Fruit fly (Drosophila melanogaster) whole organism, adult: ENCODE measurements around the gene Sec16.
A peak's percentile ranks its signal among the peaks of the same experiment; 100 is the strongest.

Source experiments
- CG11617 ChIP-seq: fragments of 200-800 bp; sonication (Bioruptor generic); optimal IDR thresholded peaks from 2 replicates; lab custom pipeline; 2017; ENCODE audit warnings: mild to moderate bottlenecking, missing biosample characterization, missing genetic modification reagents, missing genetic modification characterization
- CG12768 ChIP-seq: fragments of 200-800 bp; sonication (Bioruptor generic); optimal IDR thresholded peaks from 2 replicates; lab custom pipeline; 2017; ENCODE audit warnings: missing biosample characterization, missing genetic modification characterization, mild to moderate bottlenecking, moderate library complexity, missing genetic modification reagents
- CG14711 ChIP-seq: fragments of 200-800 bp; sonication (Bioruptor generic); optimal IDR thresholded peaks from 2 replicates; lab custom pipeline; 2018; ENCODE audit warnings: missing biosample characterization, mild to moderate bottlenecking, missing genetic modification characterization, moderate library complexity
- CG1620 ChIP-seq: fragments of 200-800 bp; sonication (Bioruptor generic); optimal IDR thresholded peaks from 2 replicates; lab custom pipeline; 2016; ENCODE audit warnings: missing biosample characterization, missing genetic modification characterization
- CG33017 ChIP-seq: fragments of 200-800 bp; sonication (Bioruptor generic); optimal IDR thresholded peaks from 2 replicates; lab custom pipeline; 2018; ENCODE audit warnings: missing biosample characterization, mild to moderate bottlenecking, missing genetic modification characterization, moderate library complexity
- CG5204 ChIP-seq: fragments of 200-800 bp; sonication (Bioruptor generic); optimal IDR thresholded peaks from 2 replicates; lab custom pipeline; 2016; ENCODE audit warnings: missing biosample characterization, missing genetic modification characterization
- CG7045 ChIP-seq: fragments of 200-800 bp; sonication (Bioruptor generic); optimal IDR thresholded peaks from 2 replicates; lab custom pipeline; 2017; ENCODE audit warnings: missing biosample characterization, mild to moderate bottlenecking, missing genetic modification characterization
- CG7101 ChIP-seq: fragments of 200-800 bp; sonication (Bioruptor generic); optimal IDR thresholded peaks from 2 replicates; lab custom pipeline; 2018; ENCODE audit warnings: missing biosample characterization, mild to moderate bottlenecking, missing genetic modification characterization, moderate library complexity
- Clk ChIP-seq: fragments of 200-800 bp; sonication (Bioruptor generic); optimal IDR thresholded peaks from 2 replicates; lab custom pipeline; 2017; ENCODE audit warnings: missing biosample characterization, missing genetic modification characterization
- Crg-1 ChIP-seq: fragments of 200-800 bp; sonication (Bioruptor generic); optimal IDR thresholded peaks from 2 replicates; lab custom pipeline; 2016; ENCODE audit warnings: missing biosample characterization, missing genetic modification characterization
- Hr96 ChIP-seq: fragments of 200-800 bp; sonication (Bioruptor generic); optimal IDR thresholded peaks from 2 replicates; lab custom pipeline; 2016; ENCODE audit warnings: missing biosample characterization, missing genetic modification characterization
- Mnt ChIP-seq: fragments of 200-800 bp; sonication (Bioruptor generic); optimal IDR thresholded peaks from 2 replicates; lab custom pipeline; 2016; ENCODE audit warnings: missing biosample characterization, mild to moderate bottlenecking, missing genetic modification characterization
- bab1 ChIP-seq: fragments of 200-800 bp; sonication (Bioruptor generic); optimal IDR thresholded peaks from 3 replicates; lab custom pipeline; 2019; ENCODE audit warnings: missing biosample characterization, mild to moderate bottlenecking, missing genetic modification characterization, moderate library complexity
- cic ChIP-seq: fragments of 200-800 bp; sonication (Bioruptor generic); optimal IDR thresholded peaks from 2 replicates; lab custom pipeline; 2017; ENCODE audit warnings: missing biosample characterization, mild to moderate bottlenecking, missing genetic modification characterization, moderate library complexity
- cnc ChIP-seq, 2 experiments: fragments of >200 bp; optimal IDR thresholded peaks; 2 replicates each; lab custom pipeline; 2017
- kay ChIP-seq: fragments of 200-800 bp; sonication (Bioruptor generic); peaks from one replicate; lab custom pipeline; 2016; ENCODE audit warnings: missing biosample characterization, missing genetic modification characterization, borderline replicate concordance
- ovo ChIP-seq: fragments of 200-800 bp; sonication (Bioruptor generic); optimal IDR thresholded peaks from 2 replicates; lab custom pipeline; 2016; ENCODE audit warnings: missing biosample characterization, missing genetic modification characterization
- pad ChIP-seq: fragments of 200-800 bp; sonication (Bioruptor generic); optimal IDR thresholded peaks from 3 replicates; lab custom pipeline; 2017; ENCODE audit warnings: missing biosample characterization, missing genetic modification characterization, mild to moderate bottlenecking, moderate library complexity, missing genetic modification reagents
- tj ChIP-seq: fragments of 200-800 bp; sonication (Bioruptor generic); optimal IDR thresholded peaks from 3 replicates; lab custom pipeline; 2017; ENCODE audit warnings: missing biosample characterization, mild to moderate bottlenecking, missing genetic modification characterization, moderate library complexity
- toe ChIP-seq: fragments of 200-800 bp; sonication (Bioruptor generic); optimal IDR thresholded peaks from 2 replicates; lab custom pipeline; 2016; ENCODE audit warnings: missing biosample characterization, missing genetic modification characterization

The Sec16 gene

dm6 chrX:12567663-12568062, 28.2 kb upstream of the Sec16 start:
- TF ChIP-seq Mnt (GFP tag; lab: Kevin White, UChicago): peak; percentile 14
- TF ChIP-seq pad: peak; percentile 57
- TF ChIP-seq CG7101 (tag; lab: Kevin White, UChicago): peak; percentile 92
- no peak for TF ChIP-seq bab1 (GFP tag; lab: Kevin White, UChicago)
- no peak for TF ChIP-seq CG1620
- peak; percentile 28 for TF ChIP-seq Crg-1 (GFP tag; lab: Kevin White, UChicago)
- peak; percentile 64 for TF ChIP-seq ovo (GFP tag; lab: Kevin White, UChicago)
- TF ChIP-seq CG5204: no peak
- peak; percentile 88 for TF ChIP-seq CG14711 (tag; lab: Kevin White, UChicago)
- TF ChIP-seq Clk (GFP tag; lab: Kevin White, UChicago): peak; percentile 60
- no peak for TF ChIP-seq kay (GFP tag; lab: Kevin White, UChicago)
- peak; percentile 69 for TF ChIP-seq CG11617 (GFP tag; lab: Kevin White, UChicago)
- TF ChIP-seq cic (GFP tag; lab: Kevin White, UChicago): no peak
- peak; percentile 87 for TF ChIP-seq CG33017 (tag; lab: Kevin White, UChicago)
- peak; percentile 82 for TF ChIP-seq CG7045
- TF ChIP-seq CG12768 (GFP tag; lab: Kevin White, UChicago): peak; percentile 71
- TF ChIP-seq Hr96: peak; percentile 43
- TF ChIP-seq tj (GFP tag; lab: Kevin White, UChicago): peak; percentile 48
- peak; percentile 11 for TF ChIP-seq toe
- no peak for TF ChIP-seq cnc (optimal IDR thresholded peaks at IDR 0.05; lab: Kevin White, UChicago)

dm6 chrX:12568292-12568923, 27.4 kb upstream of the Sec16 start, which contains the start of gene hwt:
Gene hwt, minus strand, starts transcription at chrX:12568452.
- TF ChIP-seq CG11617 (GFP tag; lab: Kevin White, UChicago) (no peak), cic (GFP tag; lab: Kevin White, UChicago) (no peak), toe (no peak), Crg-1 (GFP tag; lab: Kevin White, UChicago) (no peak), pad (no peak), CG14711 (tag; lab: Kevin White, UChicago) (no peak), CG12768 (GFP tag; lab: Kevin White, UChicago) (no peak), bab1 (GFP tag; lab: Kevin White, UChicago) (no peak)

DNA sequence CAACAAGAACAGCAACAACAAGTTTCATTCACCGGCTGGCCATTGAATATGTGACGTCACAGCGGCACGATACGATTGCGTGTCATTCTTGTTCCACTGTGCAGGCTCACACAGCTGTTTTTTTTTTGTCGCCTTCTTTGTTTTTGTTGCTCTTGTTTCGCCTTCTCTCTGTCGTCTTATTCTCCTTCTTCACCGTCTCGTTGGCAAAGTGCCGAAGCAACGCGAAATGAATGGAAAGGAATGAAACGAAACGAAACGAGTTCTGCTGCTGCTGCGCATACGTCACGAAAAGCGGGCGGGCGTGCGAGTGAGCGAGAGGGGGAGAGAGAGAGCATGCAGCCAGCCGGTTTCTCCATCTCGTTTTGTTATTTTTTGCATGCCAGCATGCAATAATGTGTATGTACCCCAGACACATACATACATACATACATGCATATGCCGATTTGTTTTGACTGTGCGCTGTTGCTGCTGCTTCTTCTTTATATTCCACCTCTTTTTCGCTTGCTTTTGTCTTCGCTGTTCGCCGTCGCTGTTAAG, 21.1 kb upstream of the Sec16 start:
- TF ChIP-seq Hr96 (peak; percentile 29), cic (GFP tag; lab: Kevin White, UChicago) (peak; percentile 91), CG1620 (no peak), CG5204 (no peak), CG14711 (tag; lab: Kevin White, UChicago) (peak; percentile 10), Clk (GFP tag; lab: Kevin White, UChicago) (no peak), CG33017 (tag; lab: Kevin White, UChicago) (no peak), cnc (optimal IDR thresholded peaks at IDR 0.05; lab: Kevin White, UChicago) (no peak), toe (peak; percentile 12), CG7101 (tag; lab: Kevin White, UChicago) (peak; percentile 12), CG11617 (GFP tag; lab: Kevin White, UChicago) (peak; percentile 36), bab1 (GFP tag; lab: Kevin White, UChicago) (peak; percentile 54), kay (GFP tag; lab: Kevin White, UChicago) (peak; percentile 34), Mnt (GFP tag; lab: Kevin White, UChicago) (peak; percentile 88), pad (peak; percentile 68), CG12768 (GFP tag; lab: Kevin White, UChicago) (peak; percentile 31), ovo (GFP tag; lab: Kevin White, UChicago) (no peak), Crg-1 (GFP tag; lab: Kevin White, UChicago) (no peak), tj (GFP tag; lab: Kevin White, UChicago) (peak; percentile 81), CG7045 (no peak)

dm6 chrX:12575292-12575826, 20.5 kb upstream of the Sec16 start:
- TF ChIP-seq tj (GFP tag; lab: Kevin White, UChicago) (peak; percentile 62), Clk (GFP tag; lab: Kevin White, UChicago) (no peak), ovo (GFP tag; lab: Kevin White, UChicago) (peak; percentile 26)

DNA sequence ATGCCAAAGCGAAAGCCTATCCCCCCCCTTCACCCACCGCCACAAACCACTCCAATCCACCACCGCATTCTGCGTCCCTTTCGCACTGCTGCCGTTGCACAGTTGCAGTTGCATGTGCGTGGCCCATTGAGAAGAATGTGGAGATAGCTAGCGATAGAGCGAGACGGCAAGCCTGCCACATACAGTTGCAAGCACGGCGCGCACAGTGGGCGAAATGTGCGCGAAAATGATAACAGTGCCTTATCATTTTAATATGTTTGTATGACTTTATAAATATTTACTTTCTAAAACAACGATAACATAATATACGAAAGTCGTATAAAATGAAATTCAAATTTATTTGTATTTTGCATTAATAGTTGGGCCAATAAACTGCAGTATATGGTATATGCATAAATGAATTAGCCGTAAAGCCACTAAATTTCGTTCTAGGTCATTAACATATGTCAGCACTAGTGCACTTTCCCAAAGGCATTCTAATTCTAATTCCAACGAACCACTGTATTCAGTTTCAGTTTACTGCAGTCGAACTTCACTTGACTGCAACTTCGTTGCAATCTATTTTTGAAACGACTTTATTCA, 19.9 kb upstream of the Sec16 start:
- no peak for TF ChIP-seq bab1 (GFP tag; lab: Kevin White, UChicago)
- no peak for TF ChIP-seq Crg-1 (GFP tag; lab: Kevin White, UChicago)
- TF ChIP-seq kay (GFP tag; lab: Kevin White, UChicago): no peak
- TF ChIP-seq CG7045: no peak
- no peak for TF ChIP-seq CG12768 (GFP tag; lab: Kevin White, UChicago)
- TF ChIP-seq cic (GFP tag; lab: Kevin White, UChicago): no peak
- TF ChIP-seq CG7101 (tag; lab: Kevin White, UChicago): peak; percentile 31
- no peak for TF ChIP-seq CG33017 (tag; lab: Kevin White, UChicago)
- TF ChIP-seq Hr96: no peak
- TF ChIP-seq Mnt (GFP tag; lab: Kevin White, UChicago): no peak
- TF ChIP-seq Clk (GFP tag; lab: Kevin White, UChicago): no peak
- TF ChIP-seq CG14711 (tag; lab: Kevin White, UChicago): no peak
- no peak for TF ChIP-seq tj (GFP tag; lab: Kevin White, UChicago)
- no peak for TF ChIP-seq CG1620
- TF ChIP-seq CG5204: peak; percentile 35
- TF ChIP-seq cnc (optimal IDR thresholded peaks at IDR 0.05; lab: Kevin White, UChicago): no peak
- TF ChIP-seq CG11617 (GFP tag; lab: Kevin White, UChicago): peak; percentile 5
- TF ChIP-seq toe: no peak
- no peak for TF ChIP-seq ovo (GFP tag; lab: Kevin White, UChicago)
- TF ChIP-seq pad: no peak
